Worm (Caenorhabditis elegans) whole organism, L4 larva: ENCODE data around the gene cwp-1.

Source experiments
- F10B5.3 ChIP-seq: sonication (generic microtip); optimal IDR thresholded peaks from 2 replicates; lab custom pipeline; 2016; ENCODE audit warnings: mild to moderate bottlenecking, missing genetic modification characterization, missing compliant biosample characterization
- F37D6.2 ChIP-seq: sonication (generic microtip); optimal IDR thresholded peaks from 2 replicates; lab custom pipeline; 2016; ENCODE audit warnings: mild to moderate bottlenecking, missing genetic modification characterization, missing compliant biosample characterization
- R02D3.7 ChIP-seq: fragments of 150-350 bp; sonication (generic microtip); optimal IDR thresholded peaks from 3 replicates; lab custom pipeline; 2014; ENCODE audit warnings: missing biosample characterization, missing genetic modification characterization
- T20F7.1 ChIP-seq: fragments of 200-800 bp; sonication (Bioruptor generic); optimal IDR thresholded peaks from 2 replicates; lab custom pipeline; 2018; ENCODE audit warnings: mild to moderate bottlenecking, missing genetic modification characterization, missing compliant biosample characterization
- Y5F2A.4 ChIP-seq: fragments of 200-800 bp; sonication (Bioruptor generic); optimal IDR thresholded peaks from 2 replicates; lab custom pipeline; 2018; ENCODE audit warnings: mild to moderate bottlenecking, missing genetic modification characterization, missing compliant biosample characterization
- aha-1 ChIP-seq: fragments of 150-350 bp; peaks from one replicate; lab custom pipeline; 2014; ENCODE audit warnings: missing biosample characterization, missing genetic modification characterization
- ceh-20 ChIP-seq: fragments of 200-800 bp; sonication (Bioruptor generic); IDR thresholded peaks from 2 replicates; pipeline ENCODE4 v1.3.6; 2022; ENCODE audit warnings: missing genetic modification reagents, missing genetic modification characterization, missing compliant biosample characterization
- ceh-28 ChIP-seq: fragments of 150-350 bp; optimal IDR thresholded peaks from 2 replicates; lab custom pipeline; 2014; ENCODE audit warnings: missing biosample characterization, missing genetic modification reagents, missing genetic modification characterization
- ceh-44 ChIP-seq: fragments of 200-800 bp; sonication (Bioruptor generic); IDR thresholded peaks from 2 replicates; pipeline ENCODE4 v1.3.6; 2022; ENCODE audit warnings: missing genetic modification reagents, missing genetic modification characterization, missing compliant biosample characterization
- ctbp-1 ChIP-seq: fragments of 200-800 bp; sonication (Bioruptor generic); IDR thresholded peaks from 2 replicates; pipeline ENCODE4 v1.3.6; 2022; ENCODE audit warnings: missing genetic modification reagents, missing genetic modification characterization, missing compliant biosample characterization
- dpl-1 ChIP-seq: fragments of 150-350 bp; optimal IDR thresholded peaks from 2 replicates; lab custom pipeline; 2014; ENCODE audit warnings: missing biosample characterization, missing genetic modification reagents, missing genetic modification characterization
- duxl-1 ChIP-seq: sonication (generic microtip); optimal IDR thresholded peaks from 2 replicates; lab custom pipeline; 2016; ENCODE audit warnings: mild to moderate bottlenecking, missing genetic modification characterization, moderate library complexity, missing compliant biosample characterization; ENCODE audit not compliant: poor library complexity
- fkh-10 ChIP-seq: fragments of 150-350 bp; optimal IDR thresholded peaks from 2 replicates; lab custom pipeline; 2014; ENCODE audit warnings: missing biosample characterization, missing genetic modification reagents, missing genetic modification characterization
- hif-1 ChIP-seq, 2 experiments: sonication (generic microtip); optimal IDR thresholded peaks; 2 replicates each; lab custom pipeline; 2016 to 2017; ENCODE audit warnings: missing compliant biosample characterization in 2 of 2, missing genetic modification characterization in 2 of 2, missing genetic modification reagents in 2 of 2, missing genotype in 2 of 2, mild to moderate bottlenecking in 1 of 2
- hlh-11 ChIP-seq: fragments of 200-800 bp; sonication (Bioruptor generic); optimal IDR thresholded peaks from 2 replicates; lab custom pipeline; 2018; ENCODE audit warnings: mild to moderate bottlenecking, missing genetic modification characterization, missing compliant biosample characterization
- hlh-30 ChIP-seq: sonication (generic microtip); optimal IDR thresholded peaks from 2 replicates; lab custom pipeline; 2017; ENCODE audit warnings: antibody characterized with exemption, mild to moderate bottlenecking, missing genetic modification characterization, missing compliant biosample characterization; ENCODE audit not compliant: insufficient read depth
- jun-1 ChIP-seq: fragments of 150-350 bp; optimal IDR thresholded peaks from 2 replicates; lab custom pipeline; 2014; ENCODE audit warnings: missing biosample characterization, missing genetic modification reagents, missing genetic modification characterization
- lin-15B ChIP-seq: fragments of 150-350 bp; sonication (generic microtip); optimal IDR thresholded peaks from 3 replicates; lab custom pipeline; 2014; ENCODE audit warnings: missing biosample characterization, missing genetic modification characterization
- lin-29 ChIP-seq: fragments of 200-800 bp; sonication (Bioruptor generic); IDR thresholded peaks from 2 replicates; pipeline ENCODE4 v1.3.6; 2022; ENCODE audit warnings: missing genetic modification reagents, missing genetic modification characterization, missing compliant biosample characterization
- lsy-2 ChIP-seq, 2 experiments: fragments of 150-350 bp in 1 of 2; sonication (generic microtip) in 1 of 2; optimal IDR thresholded peaks; 2 replicates each; lab custom pipeline; 2014 to 2017; ENCODE audit warnings: missing biosample characterization in 2 of 2, missing genetic modification characterization in 2 of 2
- madf-5 ChIP-seq, 2 experiments: fragments of 200-800 bp; sonication (Bioruptor generic); IDR thresholded peaks; 2 replicates each; pipeline ENCODE4 v1.3.6; 2022; ENCODE audit warnings: missing compliant biosample characterization in 2 of 2, missing genetic modification characterization in 2 of 2
- mdl-1 ChIP-seq, 2 experiments: fragments of 150-350 bp in 1 of 2; sonication (generic microtip) in 1 of 2; optimal IDR thresholded peaks; 2 replicates each; lab custom pipeline; 2014 to 2017; ENCODE audit warnings: missing biosample characterization in 2 of 2, missing genetic modification characterization in 2 of 2
- mxl-2 ChIP-seq: fragments of 200-800 bp; sonication (Bioruptor generic); conservative IDR thresholded peaks from 2 replicates; pipeline ENCODE4 v1.3.6; 2022; ENCODE audit warnings: missing genetic modification reagents, missing genetic modification characterization, missing compliant biosample characterization
- nhr-111 ChIP-seq: fragments of 200-800 bp; sonication (Bioruptor generic); optimal IDR thresholded peaks from 2 replicates; lab custom pipeline; 2018; ENCODE audit warnings: mild to moderate bottlenecking, missing genetic modification characterization, missing compliant biosample characterization
- nhr-237 ChIP-seq: sonication (generic microtip); optimal IDR thresholded peaks from 2 replicates; lab custom pipeline; 2017; ENCODE audit warnings: missing biosample characterization, missing genetic modification characterization
- nhr-25 ChIP-seq: sonication (generic microtip); optimal IDR thresholded peaks from 2 replicates; lab custom pipeline; 2017; ENCODE audit warnings: missing genetic modification characterization, mild to moderate bottlenecking, missing compliant biosample characterization, antibody characterized with exemption, moderate library complexity, borderline replicate concordance; ENCODE audit not compliant: insufficient read depth
- nhr-28 ChIP-seq: fragments of 150-350 bp; optimal IDR thresholded peaks from 2 replicates; lab custom pipeline; 2014; ENCODE audit warnings: missing biosample characterization, missing genetic modification characterization
- nhr-6 ChIP-seq: fragments of 150-350 bp; optimal IDR thresholded peaks from 2 replicates; lab custom pipeline; 2014; ENCODE audit warnings: missing biosample characterization, missing genetic modification characterization
- pqm-1 ChIP-seq: sonication (generic microtip); optimal IDR thresholded peaks from 2 replicates; lab custom pipeline; 2017; ENCODE audit warnings: missing biosample characterization, missing genetic modification characterization
- rbr-2 ChIP-seq: sonication (generic microtip); optimal IDR thresholded peaks from 2 replicates; lab custom pipeline; 2016; ENCODE audit warnings: missing genotype, missing genetic modification characterization, missing compliant biosample characterization
- set-16 ChIP-seq: fragments of 200-800 bp; sonication (Bioruptor generic); IDR thresholded peaks from 2 replicates; pipeline ENCODE4 v1.3.6; 2022; ENCODE audit warnings: missing genetic modification reagents, missing genetic modification characterization, missing compliant biosample characterization
- skn-1 ChIP-seq: fragments of 150-350 bp; optimal IDR thresholded peaks from 2 replicates; lab custom pipeline; 2014; ENCODE audit warnings: missing biosample characterization, missing genetic modification characterization
- spr-1 ChIP-seq: sonication (generic microtip); optimal IDR thresholded peaks from 2 replicates; lab custom pipeline; 2016; ENCODE audit warnings: mild to moderate bottlenecking, missing genetic modification characterization, missing compliant biosample characterization
- zag-1 ChIP-seq: fragments of 150-350 bp; optimal IDR thresholded peaks from 2 replicates; lab custom pipeline; 2014; ENCODE audit warnings: missing biosample characterization, missing genetic modification characterization
- zfp-2 ChIP-seq: sonication (generic microtip); optimal IDR thresholded peaks from 2 replicates; lab custom pipeline; 2016; ENCODE audit warnings: mild to moderate bottlenecking, missing genetic modification characterization, missing compliant biosample characterization
- zip-11 ChIP-seq: fragments of 200-800 bp; sonication (Bioruptor generic); IDR thresholded peaks from 2 replicates; pipeline ENCODE4 v1.3.6; 2022; ENCODE audit warnings: missing genetic modification characterization, missing compliant biosample characterization
- zip-2 ChIP-seq: fragments of 150-350 bp; optimal IDR thresholded peaks from 2 replicates; lab custom pipeline; 2014; ENCODE audit warnings: missing biosample characterization, missing genetic modification characterization

cwp-1 gene

ce11 chrV:4860525-4860924, 19.4 kb upstream of the cwp-1 start:
- TF ChIP-seq set-16 (GFP tag; lab: Robert Waterston, UW) (no peak), aha-1 (tag; lab: Kevin White, UChicago) (peak; percentile 27), lsy-2 (tag; optimal IDR thresholded peaks at IDR 0.05; lab: Kevin White, UChicago) (peak in 1 of 2 experiments; percentile 5), rbr-2 (tag; lab: Kevin White, UChicago) (peak; percentile 48)
- TF ChIP-seq, all 104 proteins: peak for 3

DNA sequence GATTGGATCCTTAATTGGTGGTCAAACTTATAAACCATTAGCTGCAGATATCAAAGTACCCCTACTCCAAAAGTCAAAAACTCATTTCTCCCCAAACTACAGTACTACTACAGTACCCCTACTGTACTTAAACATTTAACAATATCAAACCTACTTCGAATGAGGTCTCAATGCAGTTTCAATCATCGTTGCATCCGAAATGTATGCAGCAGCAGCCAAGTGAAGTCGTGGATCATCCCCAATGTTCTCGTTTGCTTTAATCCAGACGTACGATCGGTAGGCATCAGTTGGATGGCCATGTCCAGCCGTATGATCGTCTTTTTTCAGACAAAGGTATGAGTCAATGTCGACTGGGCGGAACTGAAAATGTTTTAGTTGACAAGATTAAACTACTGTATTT, 16.5 kb upstream of the cwp-1 start:
- TF ChIP-seq ceh-44 (GFP tag; lab: Robert Waterston, UW) (no peak), skn-1 (no peak), nhr-111 (no peak), zip-2 (no peak), aha-1 (tag; lab: Kevin White, UChicago) (peak; percentile 91), mxl-2 (GFP tag; lab: Robert Waterston, UW) (no peak)

- TF ChIP-seq lin-15B (tag; lab: Kevin White, UChicago) (no peak), nhr-237 (tag; lab: Kevin White, UChicago) (no peak), fkh-10 (no peak), lin-29 (GFP tag; lab: Robert Waterston, UW) (no peak), duxl-1 (tag; lab: Kevin White, UChicago) (no peak), ctbp-1 (GFP tag; lab: Robert Waterston, UW) (no peak), zfp-2 (tag; lab: Kevin White, UChicago) (no peak), jun-1 (no peak), dpl-1 (GFP tag; lab: Kevin White, UChicago) (no peak), ceh-28 (tag; lab: Kevin White, UChicago) (no peak), R02D3.7 (tag; lab: Kevin White, UChicago) (no peak), nhr-28 (tag; lab: Kevin White, UChicago) (no peak), zag-1 (tag; lab: Kevin White, UChicago) (no peak), T20F7.1 (GFP tag; lab: Kevin White, UChicago) (no peak), spr-1 (no peak), hlh-30 (tag; lab: Kevin White, UChicago) (no peak), hlh-11 (tag; lab: Kevin White, UChicago) (no peak), hif-1 (tag; optimal IDR thresholded peaks at IDR 0.05; lab: Kevin White, UChicago) (no peak), nhr-6 (tag; lab: Kevin White, UChicago) (no peak), F10B5.3 (tag; lab: Kevin White, UChicago) (no peak)
Measured at ce11 chrV:4851969-4852368, 10.9 kb upstream of the cwp-1 start.

ce11 chrV:4851138-4851537, 10.1 kb upstream of the cwp-1 start, which contains the start of gene nex-4:
Gene nex-4 (plus strand): TSS chrV:4851438.
- TF ChIP-seq Y5F2A.4 (GFP tag; lab: Kevin White, UChicago) (no peak), pqm-1 (tag; lab: Kevin White, UChicago) (no peak), F37D6.2 (tag; lab: Kevin White, UChicago) (no peak), aha-1 (tag; lab: Kevin White, UChicago) (no peak), R02D3.7 (tag; lab: Kevin White, UChicago) (no peak), ceh-20 (GFP tag; lab: Robert Waterston, UW) (no peak), nhr-6 (tag; lab: Kevin White, UChicago) (no peak), mdl-1 (tag; optimal IDR thresholded peaks at IDR 0.05; lab: Kevin White, UChicago) (no peak), nhr-25 (tag; lab: Kevin White, UChicago) (no peak), zip-11 (GFP tag; lab: Robert Waterston, UW) (no peak), nhr-28 (tag; lab: Kevin White, UChicago) (no peak), madf-5 (GFP tag; IDR thresholded peaks at IDR 0.05; lab: Robert Waterston, UW) (no peak)
- TF ChIP-seq, all 104 proteins: peak for 0
